Fruit fly (Drosophila melanogaster) whole organism: ENCODE measurements around the gene robl37BC.

ENCODE experiments used
- CG8478 ChIP-seq: fragments of >200 bp; optimal IDR thresholded peaks from 2 replicates; lab custom pipeline; 2018; ENCODE audit warnings: inconsistent platforms
- Dll ChIP-seq: fragments of >200 bp; optimal IDR thresholded peaks from 2 replicates; lab custom pipeline; 2017
- EcR ChIP-seq, 2 experiments: fragments of >200 bp; optimal IDR thresholded peaks; 2 replicates each; lab custom pipeline; 2017; ENCODE audit warnings: missing biosample characterization in 2 of 2, missing genetic modification characterization in 2 of 2, missing genetic modification reagents in 2 of 2
- pan ChIP-seq: fragments of >200 bp; optimal IDR thresholded peaks from 2 replicates; lab custom pipeline; 2017
- psq ChIP-seq: fragments of >200 bp; optimal IDR thresholded peaks from 2 replicates; lab custom pipeline; 2017
- usp ChIP-seq: fragments of >200 bp; optimal IDR thresholded peaks from 2 replicates; lab custom pipeline; 2017; ENCODE audit warnings: missing biosample characterization, missing genetic modification characterization, mixed read lengths

The robl37BC gene

DNA sequence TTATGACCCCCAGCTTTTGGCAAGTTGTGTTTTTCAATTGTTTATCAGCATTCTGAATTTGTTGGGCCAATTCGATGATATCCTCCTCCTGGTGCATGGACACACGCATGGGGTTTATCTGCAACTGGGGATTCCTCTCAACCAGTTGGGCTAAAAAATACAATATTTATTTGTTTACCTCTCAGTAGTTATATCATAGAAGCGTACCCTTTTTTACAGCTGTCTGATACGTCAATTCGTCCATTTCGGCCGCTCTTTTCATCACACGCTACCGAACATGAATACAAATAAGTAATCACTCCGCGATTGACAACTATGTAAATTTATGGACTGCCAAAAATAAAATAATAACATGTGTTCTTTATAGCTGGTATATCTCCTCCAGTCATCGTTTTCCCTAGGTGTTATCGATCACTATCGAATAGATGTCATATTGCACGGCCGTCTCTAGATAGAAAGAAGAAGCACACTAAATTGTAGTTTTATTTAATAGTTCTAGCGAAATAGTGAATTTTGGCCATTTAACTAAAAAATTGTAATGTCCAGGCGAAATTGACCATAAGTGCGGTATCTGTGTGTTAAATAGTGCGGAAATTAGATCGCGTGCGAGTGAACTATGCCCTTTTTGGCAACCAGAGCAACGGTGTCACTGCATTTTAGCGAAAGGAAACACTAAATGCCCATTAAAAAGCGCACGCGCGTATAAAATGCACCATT lies 23.7 kb downstream of the robl37BC start, which contains the start of the genes mib2 and CG31800:
Gene mib2 (plus strand): TSS at position 232 of the 717 bp plus-strand sequence.
Gene CG31800 (minus strand): TSS at position 364 of the 717 bp plus-strand sequence.
- TF ChIP-seq pan (lab: Kevin White, UChicago) (no peak), Dll (lab: Kevin White, UChicago) (no peak), CG8478 (no peak), EcR (GFP tag; optimal IDR thresholded peaks at IDR 0.05; lab: Kevin White, UChicago) (no peak), psq (no peak), usp (no peak)

DNA sequence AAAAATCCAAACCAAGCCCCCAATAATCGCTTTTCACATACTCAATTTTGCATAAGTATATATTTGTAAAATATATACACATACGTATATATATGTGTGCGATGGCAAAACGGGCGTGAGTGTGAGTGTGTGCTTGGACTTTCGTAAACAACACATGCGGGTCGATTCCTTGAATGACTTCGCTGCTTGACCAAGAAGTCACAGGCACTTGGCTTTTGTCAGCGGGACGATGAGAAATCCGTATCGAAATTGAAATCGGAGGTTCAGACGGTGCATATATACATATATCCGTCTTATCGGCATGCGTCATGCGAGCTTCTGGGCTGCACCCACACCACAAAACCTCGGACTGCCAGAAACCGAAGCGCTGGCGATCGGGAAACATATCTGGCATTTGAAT lies 24.3 kb downstream of the robl37BC start:
- no peak for TF ChIP-seq pan (lab: Kevin White, UChicago)
- no peak for TF ChIP-seq CG8478
- TF ChIP-seq EcR (GFP tag; optimal IDR thresholded peaks at IDR 0.05; lab: Kevin White, UChicago): no peak
- TF ChIP-seq usp: no peak
- TF ChIP-seq Dll (lab: Kevin White, UChicago): no peak
- TF ChIP-seq psq: no peak

DNA sequence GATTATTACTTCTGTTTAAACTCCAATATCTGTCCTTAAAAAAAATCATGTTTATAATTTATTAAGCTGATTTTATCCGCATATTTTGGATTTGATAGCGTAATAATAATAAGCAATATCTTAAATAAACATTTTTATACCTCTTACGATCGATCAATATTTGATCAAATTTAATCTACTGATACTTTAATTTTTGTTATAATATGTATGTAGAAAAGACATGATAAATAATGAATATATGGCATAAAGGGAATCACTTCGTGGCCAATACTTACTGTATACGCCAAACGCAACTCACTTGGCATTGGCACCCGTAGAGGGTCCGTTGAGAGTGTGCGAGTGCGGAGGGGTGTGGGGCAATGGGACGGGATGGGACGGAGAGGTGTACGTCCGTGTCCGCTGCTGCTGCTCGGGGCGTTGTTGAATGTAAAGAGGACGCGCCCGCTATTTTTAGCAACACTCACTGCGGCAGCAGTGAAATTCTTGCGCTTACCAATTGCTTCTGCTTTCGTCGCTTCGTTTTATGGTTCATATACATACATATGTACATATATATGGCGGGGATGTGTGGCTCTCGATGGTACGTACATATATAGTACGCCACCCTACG lies 25.5 kb downstream of the robl37BC start:
- no peak for TF ChIP-seq EcR (GFP tag; optimal IDR thresholded peaks at IDR 0.05; lab: Kevin White, UChicago)
- no peak for TF ChIP-seq usp

DNA sequence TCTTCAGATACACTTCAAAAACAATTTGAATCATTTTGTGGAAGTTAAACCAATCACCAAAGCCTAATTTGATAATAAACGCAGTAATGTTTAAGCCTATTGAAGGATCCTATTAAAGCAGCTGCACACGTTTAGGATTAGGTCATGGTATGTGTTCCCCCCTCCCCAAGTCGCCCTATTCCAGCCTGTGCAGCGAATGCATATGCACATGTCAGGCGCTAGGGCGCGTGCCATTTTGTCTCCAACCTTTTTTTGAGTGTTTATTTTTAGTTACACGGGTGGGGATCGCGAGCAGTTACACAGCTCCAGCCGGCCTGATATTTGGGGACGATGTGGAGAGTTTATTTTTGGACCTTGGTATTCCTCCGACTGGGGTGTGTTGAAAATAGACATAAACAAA lies 26.3 kb downstream of the robl37BC start:
- TF ChIP-seq usp (no peak), pan (lab: Kevin White, UChicago) (no peak)

DNA sequence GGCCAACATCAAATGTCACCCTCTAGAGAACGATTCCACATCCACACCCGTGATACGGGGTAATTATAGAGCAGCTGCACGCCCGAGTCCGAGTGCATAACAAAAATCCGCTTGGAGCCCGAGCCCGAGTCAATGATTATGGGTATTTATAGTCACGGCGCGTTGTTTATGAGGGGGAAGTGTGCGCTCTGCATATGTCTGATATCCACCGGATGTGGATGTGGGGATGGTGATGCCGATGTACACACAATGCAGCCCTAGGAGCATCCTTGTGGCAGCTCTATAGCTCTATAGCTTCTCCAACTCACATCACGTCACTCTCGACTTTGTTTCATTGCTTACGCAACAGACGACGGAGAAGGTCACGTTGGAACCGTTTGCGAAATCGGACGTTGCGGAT lies 26.8 kb downstream of the robl37BC start:
- TF ChIP-seq EcR (GFP tag; optimal IDR thresholded peaks at IDR 0.05; lab: Kevin White, UChicago) (no peak), CG8478 (no peak), usp (no peak), pan (lab: Kevin White, UChicago) (no peak), psq (no peak), Dll (lab: Kevin White, UChicago) (no peak)

DNA sequence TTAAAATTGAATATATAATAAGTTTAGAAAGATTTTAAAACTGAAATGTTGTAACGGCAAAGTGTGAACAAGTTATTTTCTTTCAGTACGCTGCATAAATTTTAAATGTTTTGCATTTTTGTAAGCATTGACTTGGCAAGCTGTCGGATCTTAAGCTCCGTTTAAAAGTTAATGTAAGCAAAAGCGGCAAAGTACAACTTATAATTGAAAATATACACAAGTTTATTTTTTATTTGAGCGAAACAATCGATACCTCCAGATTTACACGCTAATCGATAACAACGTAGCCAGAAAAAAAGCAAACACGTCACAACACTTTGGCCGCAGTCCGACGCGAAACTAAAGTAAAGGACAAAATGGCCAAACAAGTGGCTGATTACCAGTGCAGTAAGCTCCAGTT lies 30.9 kb downstream of the robl37BC start, which contains the start of gene Catsup:
Gene Catsup (plus strand): TSS at position 273 of the 400 bp plus-strand sequence.
- no peak for TF ChIP-seq usp
- no peak for TF ChIP-seq psq
- no peak for TF ChIP-seq CG8478
- TF ChIP-seq EcR (GFP tag; optimal IDR thresholded peaks at IDR 0.05; lab: Kevin White, UChicago): no peak
- no peak for TF ChIP-seq Dll (lab: Kevin White, UChicago)
- no peak for TF ChIP-seq pan (lab: Kevin White, UChicago)

DNA sequence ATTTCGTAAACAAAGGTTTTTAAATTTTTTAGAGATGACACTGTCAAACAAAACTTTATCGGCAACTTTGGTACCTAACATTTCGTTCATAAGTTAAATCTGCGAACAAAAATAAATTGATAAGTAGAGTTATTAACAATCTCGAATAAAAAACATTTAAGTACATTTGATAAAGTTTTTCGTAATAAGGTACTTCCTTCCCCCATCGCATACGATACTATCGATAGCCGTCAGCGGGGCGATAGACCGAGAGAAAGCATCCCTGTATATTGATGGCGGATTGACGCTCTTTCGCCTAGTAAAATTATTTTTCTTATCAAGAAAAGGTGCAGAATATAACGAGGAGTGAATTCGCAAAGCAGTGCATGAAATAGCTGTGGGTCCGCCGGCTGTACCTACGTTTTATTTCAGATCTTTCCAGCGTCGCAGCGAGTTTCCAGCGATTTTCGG lies 34.5 kb downstream of the robl37BC start, which contains the start of the genes Ttc19 and Acn:
Gene Ttc19 (minus strand): TSS at position 38 of the 450 bp plus-strand sequence.
Gene Acn (plus strand): TSS at position 245 of the 450 bp plus-strand sequence.
- TF ChIP-seq Dll (lab: Kevin White, UChicago): no peak
- TF ChIP-seq pan (lab: Kevin White, UChicago): no peak
- TF ChIP-seq EcR (GFP tag; optimal IDR thresholded peaks at IDR 0.05; lab: Kevin White, UChicago): no peak
- no peak for TF ChIP-seq CG8478
- no peak for TF ChIP-seq usp
- TF ChIP-seq psq: no peak

DNA sequence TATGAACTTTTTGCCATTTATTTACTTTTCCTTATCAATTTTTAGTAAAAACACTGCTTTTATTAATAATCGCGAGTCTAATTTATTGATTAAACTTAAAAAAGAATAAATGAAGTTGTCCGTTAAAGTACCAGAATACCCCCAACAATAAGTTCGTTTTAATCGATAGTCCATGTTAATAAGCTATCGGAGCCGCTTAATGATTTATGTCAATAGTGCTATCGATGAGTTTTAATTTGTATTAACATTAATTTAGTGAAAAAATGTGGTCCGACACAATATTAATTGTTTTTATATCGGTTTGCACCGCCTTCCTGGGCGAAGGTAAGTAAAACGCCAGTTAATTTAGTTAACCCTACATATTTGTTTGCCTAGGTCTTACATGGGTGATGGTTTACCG lies 38.2 kb downstream of the robl37BC start, which contains the start of gene CG10470:
Gene CG10470 (plus strand): TSS at position 165 of the 400 bp plus-strand sequence.
- TF ChIP-seq pan (lab: Kevin White, UChicago): no peak
- no peak for TF ChIP-seq usp
- no peak for TF ChIP-seq EcR (GFP tag; optimal IDR thresholded peaks at IDR 0.05; lab: Kevin White, UChicago)
- no peak for TF ChIP-seq psq
- TF ChIP-seq Dll (lab: Kevin White, UChicago): no peak
- TF ChIP-seq CG8478: no peak

DNA sequence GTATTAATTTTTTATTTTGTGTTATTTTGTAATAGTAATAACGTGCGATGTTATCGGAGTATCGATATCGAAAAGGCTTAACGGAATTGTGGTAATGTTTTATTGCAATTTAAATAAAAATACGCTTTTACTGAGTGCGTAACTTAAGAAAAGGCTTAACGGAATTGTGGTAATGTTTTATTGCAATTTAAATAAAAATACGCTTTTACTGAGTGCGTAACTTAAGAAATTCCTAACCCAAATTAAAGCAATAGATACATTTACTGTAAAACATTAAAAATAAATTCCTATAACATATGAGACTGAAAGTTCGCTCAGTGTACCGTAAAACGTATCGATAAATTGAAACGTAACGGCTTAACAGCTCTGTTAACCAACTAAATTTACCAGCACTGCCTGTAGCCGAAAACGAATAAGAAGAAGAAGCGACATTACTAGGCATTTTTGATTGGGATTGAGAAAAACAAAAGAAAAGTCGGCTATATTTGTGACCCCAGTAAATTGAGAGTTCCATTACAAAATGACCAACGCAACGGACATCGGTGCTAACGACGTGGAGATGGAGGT lies 41.0 kb downstream of the robl37BC start, which contains the start of gene Rpn3:
Gene Rpn3 (plus strand): TSS at position 257 of the 567 bp plus-strand sequence.
- TF ChIP-seq EcR (GFP tag; optimal IDR thresholded peaks at IDR 0.05; lab: Kevin White, UChicago): no peak
- no peak for TF ChIP-seq pan (lab: Kevin White, UChicago)
- no peak for TF ChIP-seq Dll (lab: Kevin White, UChicago)
- TF ChIP-seq usp: no peak
- TF ChIP-seq psq: no peak
- no peak for TF ChIP-seq CG8478

DNA sequence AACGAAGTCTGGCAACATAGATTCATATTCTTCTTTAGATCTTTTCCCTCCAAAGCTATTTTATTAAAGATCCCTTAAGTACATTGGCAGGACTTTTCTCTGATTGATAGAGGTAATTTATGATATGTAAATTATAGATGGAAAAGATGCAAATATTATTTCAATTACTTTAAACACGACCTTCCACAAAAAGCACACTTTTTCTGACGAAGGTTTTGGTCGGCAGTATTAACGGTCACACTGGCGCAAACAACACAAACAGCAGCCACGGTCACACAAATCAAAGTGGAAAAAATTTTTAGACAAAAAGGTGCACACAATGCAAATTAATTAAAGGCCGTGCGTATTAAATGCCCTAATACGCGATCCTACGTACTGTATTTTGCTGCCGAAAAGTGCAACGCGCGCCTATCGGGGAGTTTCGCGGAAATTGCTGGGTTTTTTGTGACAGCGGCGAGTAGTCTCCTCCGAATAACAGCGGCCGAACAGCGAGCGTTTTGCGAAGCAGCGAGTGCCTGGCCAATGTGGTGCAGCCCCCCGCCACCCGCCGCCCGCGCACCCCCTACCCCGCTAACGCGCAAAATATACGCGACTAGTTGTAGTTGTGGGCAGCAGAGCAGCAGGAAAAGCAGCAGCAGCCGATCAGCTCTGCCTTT lies 43.3 kb downstream of the robl37BC start, which contains the start of gene CG10492:
Gene CG10492 (plus strand): TSS at position 219 of the 656 bp plus-strand sequence.
- TF ChIP-seq pan (lab: Kevin White, UChicago) (no peak), EcR (GFP tag; optimal IDR thresholded peaks at IDR 0.05; lab: Kevin White, UChicago) (no peak), psq (no peak), Dll (lab: Kevin White, UChicago) (no peak), usp (no peak), CG8478 (no peak)

DNA sequence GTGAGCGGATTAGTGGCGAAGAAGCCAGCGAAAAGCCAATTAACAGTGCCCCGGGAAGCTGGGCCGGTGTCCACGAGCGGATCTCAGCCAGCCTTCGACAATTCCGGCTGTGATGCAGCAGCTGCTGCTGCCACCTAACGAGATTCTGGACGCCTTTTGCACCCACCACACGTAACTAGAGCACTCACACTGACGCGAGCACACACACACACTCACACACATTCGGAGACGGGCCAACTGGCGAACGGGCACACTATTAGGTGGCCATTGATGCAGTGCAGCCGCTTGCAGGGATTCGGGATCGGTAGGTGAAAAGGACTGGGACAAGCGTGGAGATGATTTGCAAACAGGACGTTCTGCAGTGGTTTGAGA lies 43.8 kb downstream of the robl37BC start:
- TF ChIP-seq psq (no peak), usp (no peak), pan (lab: Kevin White, UChicago) (no peak), EcR (GFP tag; optimal IDR thresholded peaks at IDR 0.05; lab: Kevin White, UChicago) (no peak), Dll (lab: Kevin White, UChicago) (no peak), CG8478 (no peak)

DNA sequence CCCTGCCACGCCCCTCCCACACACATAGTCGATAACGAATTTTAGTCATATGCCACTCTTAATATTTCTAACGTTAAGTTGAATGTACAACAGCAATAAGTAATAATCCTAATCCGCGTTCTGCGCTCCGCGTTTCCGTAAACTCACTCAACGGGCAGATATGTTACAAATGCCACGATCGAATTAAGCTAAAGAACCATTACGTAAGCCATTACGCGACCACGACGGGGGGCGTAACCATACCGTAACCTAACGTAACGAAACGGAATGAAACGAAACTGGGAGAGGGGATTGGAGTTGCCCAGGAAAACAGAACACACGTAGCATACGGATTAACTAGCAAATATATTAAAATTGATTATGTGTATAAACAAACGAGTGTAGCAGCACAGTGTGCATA lies 47.1 kb downstream of the robl37BC start:
- TF ChIP-seq pan (lab: Kevin White, UChicago) (no peak), CG8478 (no peak), usp (no peak), EcR (GFP tag; optimal IDR thresholded peaks at IDR 0.05; lab: Kevin White, UChicago) (no peak), Dll (lab: Kevin White, UChicago) (no peak), psq (no peak)
